Worm (Caenorhabditis elegans): ENCODE data around the gene C37E2.2.

The C37E2.2 gene

DNA sequence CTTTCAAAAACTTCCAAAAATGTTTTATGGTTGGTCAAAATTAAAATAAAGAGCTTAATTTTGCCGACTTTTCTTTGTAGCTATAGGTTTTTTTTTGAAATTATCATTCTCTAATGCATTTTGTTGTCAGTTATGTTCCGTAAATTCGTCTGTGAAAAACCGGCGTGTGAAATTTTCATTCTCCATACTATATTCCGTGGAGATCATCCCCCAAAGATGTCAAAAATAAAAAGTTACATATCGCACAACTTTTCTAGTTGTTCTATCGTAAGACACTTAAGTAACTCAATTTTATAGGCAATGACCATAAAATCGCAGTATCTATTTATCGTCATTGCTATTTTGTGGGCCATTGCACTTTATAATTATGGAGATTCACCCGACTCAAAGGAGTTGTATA is 2.8 kb downstream of the C37E2.2 start, which contains the start of gene C37E2.10:
Gene C37E2.10, plus strand, starts transcription at position 301 of the 400 bp plus-strand sequence.
- TF ChIP-seq lsy-2 (tag; optimal IDR thresholded peaks at IDR 0.05) (no peak), snpc-4 (tag; optimal IDR thresholded peaks at IDR 0.05) (no peak), drap-1 (GFP tag; optimal IDR thresholded peaks at IDR 0.05) (no peak), M03D4.4 (tag; optimal IDR thresholded peaks at IDR 0.05) (no peak), nhr-237 (tag; optimal IDR thresholded peaks at IDR 0.05) (no peak), unc-39 (tag; optimal IDR thresholded peaks at IDR 0.05) (no peak), sem-2 (GFP tag; optimal IDR thresholded peaks at IDR 0.05) (no peak), tbx-8 (GFP tag; optimal IDR thresholded peaks at IDR 0.05) (no peak), ceh-43 (GFP tag; optimal IDR thresholded peaks at IDR 0.05) (no peak), elt-3 (tag; optimal IDR thresholded peaks at IDR 0.05) (no peak), nhr-2 (tag; optimal IDR thresholded peaks at IDR 0.05) (no peak), blmp-1 (tag; optimal IDR thresholded peaks at IDR 0.05) (no peak), nhr-28 (tag; optimal IDR thresholded peaks at IDR 0.05) (no peak)

DNA sequence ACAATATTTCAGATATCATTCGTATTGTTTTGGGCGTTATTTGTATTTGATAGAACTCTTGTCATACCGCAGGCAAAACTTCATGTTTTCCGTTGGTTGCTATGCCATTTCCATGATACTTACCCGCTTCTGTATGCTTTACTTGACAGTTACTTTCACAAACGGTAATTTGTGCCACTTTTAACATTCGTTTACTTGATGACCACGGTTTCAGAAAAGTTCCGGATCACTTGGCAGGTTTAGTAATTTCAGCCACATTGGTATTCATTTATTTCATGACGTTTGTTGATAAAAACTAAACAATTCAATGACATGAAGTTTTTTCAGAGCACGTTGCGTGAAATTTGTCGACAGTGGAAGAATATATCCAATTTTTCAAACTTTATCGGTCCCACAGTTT is 3.6 kb downstream of the C37E2.2 start:
- TF ChIP-seq elt-1 (tag; optimal IDR thresholded peaks at IDR 0.05; ENCODE audit: borderline replicate concordance, insufficient read depth), result no peak

DNA sequence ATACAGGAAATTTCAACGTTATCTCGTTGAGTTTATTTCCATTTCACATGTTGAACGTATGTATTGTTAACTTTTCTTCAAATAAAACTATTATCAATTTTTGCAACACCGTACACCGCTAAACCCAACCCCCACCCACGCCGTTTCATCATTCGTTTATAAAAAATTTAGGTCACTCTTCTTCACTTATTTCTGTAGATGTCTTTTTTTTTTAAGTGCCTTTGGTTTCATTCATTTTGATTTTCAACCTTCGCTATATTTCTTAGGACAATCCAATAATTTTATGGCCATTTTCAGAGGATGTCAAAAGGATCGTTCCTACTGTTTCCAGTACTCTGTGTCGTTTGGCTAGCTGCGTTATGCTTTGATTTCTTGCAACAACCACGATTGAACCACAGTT is 4.3 kb downstream of the C37E2.2 start, which contains the start of gene C37E2.3:
Gene C37E2.3, plus strand, starts transcription at position 301 of the 400 bp plus-strand sequence.
- TF ChIP-seq nhr-28 (tag; optimal IDR thresholded peaks at IDR 0.05) (no peak), blmp-1 (tag; optimal IDR thresholded peaks at IDR 0.05) (no peak)

DNA sequence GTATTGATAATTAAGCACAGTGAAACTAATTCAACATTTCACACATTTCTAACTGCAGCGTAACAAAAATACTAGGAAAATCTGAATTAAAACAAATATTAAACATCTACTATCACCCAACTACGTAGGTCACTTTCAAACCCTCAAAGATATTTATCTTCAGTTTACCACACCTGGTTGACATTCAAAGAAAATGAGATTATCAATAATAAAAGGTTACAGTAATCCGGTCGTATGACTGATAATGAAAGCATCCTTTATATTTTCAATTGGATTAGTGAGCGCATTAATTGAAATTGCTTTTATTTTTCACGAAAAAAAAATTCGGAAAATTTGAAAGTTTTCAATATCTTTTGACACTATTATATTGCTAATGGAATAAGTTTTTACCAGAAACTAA is 6.7 kb downstream of the C37E2.2 start:
- TF ChIP-seq lsy-2 (tag; optimal IDR thresholded peaks at IDR 0.05), result no peak
- TF ChIP-seq mls-2 (tag; optimal IDR thresholded peaks at IDR 0.05), result no peak
- no peak for TF ChIP-seq elt-3 (tag; optimal IDR thresholded peaks at IDR 0.05)
- no peak for TF ChIP-seq unc-120 (tag; optimal IDR thresholded peaks at IDR 0.05; ENCODE audit: poor library complexity, severe bottlenecking)
- no peak for TF ChIP-seq drap-1 (GFP tag; optimal IDR thresholded peaks at IDR 0.05)
- no peak for TF ChIP-seq unc-62 (GFP tag; optimal IDR thresholded peaks at IDR 0.05)
- no peak for TF ChIP-seq nhr-28 (tag; optimal IDR thresholded peaks at IDR 0.05)
- no peak for TF ChIP-seq ztf-11 (tag; optimal IDR thresholded peaks at IDR 0.05)
- no peak for TF ChIP-seq hlh-1 (tag; optimal IDR thresholded peaks at IDR 0.05)
- TF ChIP-seq ham-2 (GFP tag; optimal IDR thresholded peaks at IDR 0.05), result no peak
- no peak for TF ChIP-seq M03D4.4 (tag; optimal IDR thresholded peaks at IDR 0.05)
- TF ChIP-seq pha-4 (tag; optimal IDR thresholded peaks at IDR 0.05), result no peak
- no peak for TF ChIP-seq mab-5 (tag; optimal IDR thresholded peaks at IDR 0.05)
- no peak for TF ChIP-seq sptf-1 (tag; optimal IDR thresholded peaks at IDR 0.05)
- no peak for TF ChIP-seq nhr-12 (tag; optimal IDR thresholded peaks at IDR 0.05)
- no peak for TF ChIP-seq nhr-2 (tag; optimal IDR thresholded peaks at IDR 0.05)

DNA sequence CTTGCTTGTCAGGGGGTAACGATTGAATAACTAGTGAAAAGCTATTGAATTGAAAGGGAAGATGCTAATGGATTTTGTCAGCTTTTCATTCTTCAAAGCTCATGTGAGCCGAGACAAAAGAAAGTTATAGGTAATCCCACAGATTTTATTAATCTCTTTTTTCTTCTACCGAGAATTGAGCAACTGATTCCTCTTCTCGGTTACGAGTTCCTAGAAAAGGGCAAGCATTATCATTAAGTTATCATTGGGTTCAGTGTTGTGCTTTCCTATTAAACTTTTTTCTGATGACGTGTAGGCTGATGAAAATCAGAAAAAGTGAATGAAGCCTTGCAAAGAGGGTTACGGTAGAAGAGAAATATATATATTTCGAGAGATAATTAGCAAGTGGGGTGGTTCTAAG is 9.8 kb downstream of the C37E2.2 start:
- no peak for TF ChIP-seq blmp-1 (tag; optimal IDR thresholded peaks at IDR 0.05)

DNA sequence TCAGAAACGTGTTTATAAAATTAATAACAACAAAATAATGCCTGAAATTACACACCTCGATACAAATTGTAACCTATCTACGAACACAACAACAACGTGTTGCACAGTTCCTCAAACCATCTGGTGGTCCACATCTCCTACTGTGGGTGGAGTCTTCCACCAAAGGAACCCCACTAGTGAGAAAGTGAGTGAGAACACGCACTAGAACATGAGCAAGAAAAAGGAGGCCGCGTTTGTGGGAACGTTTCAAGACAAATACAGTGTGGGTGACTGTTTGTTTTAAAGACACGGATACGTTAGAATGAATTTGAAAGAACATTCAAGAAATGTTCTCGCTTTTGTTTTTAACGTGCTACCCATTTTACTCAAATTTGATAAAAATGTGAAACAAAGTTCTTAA is 10.6 kb downstream of the C37E2.2 start, which contains the start of gene ceh-36:
Gene ceh-36, minus strand, starts transcription at position 101 of the 400 bp plus-strand sequence.
- TF ChIP-seq blmp-1 (tag; optimal IDR thresholded peaks at IDR 0.05), result no peak
- TF ChIP-seq nhr-237 (tag; optimal IDR thresholded peaks at IDR 0.05), result no peak
- no peak for TF ChIP-seq lin-32 (GFP tag; optimal IDR thresholded peaks at IDR 0.05)
- no peak for TF ChIP-seq cnd-1 (tag; optimal IDR thresholded peaks at IDR 0.05)
- no peak for TF ChIP-seq M03D4.4 (tag; optimal IDR thresholded peaks at IDR 0.05)
- no peak for TF ChIP-seq mep-1 (tag; optimal IDR thresholded peaks at IDR 0.05)
- TF ChIP-seq hlh-1 (tag; optimal IDR thresholded peaks at IDR 0.05), result no peak
- TF ChIP-seq nhr-2 (tag; optimal IDR thresholded peaks at IDR 0.05), result no peak
- TF ChIP-seq ceh-83 (GFP tag; optimal IDR thresholded peaks at IDR 0.05), result no peak
- TF ChIP-seq zip-8 (tag; optimal IDR thresholded peaks at IDR 0.05), result no peak
- TF ChIP-seq bed-3 (GFP tag; optimal IDR thresholded peaks at IDR 0.05), result no peak

All from whole organism, mixed stage, embryonic.